Fruit fly (Drosophila melanogaster): Measurements from ENCODE around the gene dtr.

dtr gene

dm6 chr2L:21324438-21324890 lies 36.6 kb upstream of the dtr start (continued):
- TF ChIP-seq Hr51 (GFP tag; optimal IDR thresholded peaks at IDR 0.05) (no peak), CG18764 (GFP tag; optimal IDR thresholded peaks at IDR 0.05) (no peak), Scr (GFP tag; IDR thresholded peaks at IDR 0.05; ENCODE audit: partially characterized antibody) (no peak), CG1233 (GFP tag; optimal IDR thresholded peaks at IDR 0.05) (peak; percentile 11), ssp (GFP tag; IDR thresholded peaks at IDR 0.05) (no peak), Awh (GFP tag; IDR thresholded peaks at IDR 0.05) (no peak), Adf1 (GFP tag; IDR thresholded peaks at IDR 0.05) (peak; percentile 51; the same call in 1 of the 2 replicates), hb (GFP tag; IDR thresholded peaks at IDR 0.05; ENCODE audit: partially characterized antibody) (no peak), wek (GFP tag; optimal IDR thresholded peaks at IDR 0.05) (no peak), CG9609 (GFP tag; optimal IDR thresholded peaks at IDR 0.05) (no peak), row (GFP tag; IDR thresholded peaks at IDR 0.05) (no peak), chn (GFP tag; optimal IDR thresholded peaks at IDR 0.05) (peak; percentile 30), Dip3 (GFP tag; optimal IDR thresholded peaks at IDR 0.05) (no peak), pum (GFP tag; optimal IDR thresholded peaks at IDR 0.05) (no peak), fd64A (GFP tag; optimal IDR thresholded peaks at IDR 0.05) (no peak), CG17568 (GFP tag; optimal IDR thresholded peaks at IDR 0.05) (no peak), stc (GFP tag; IDR thresholded peaks at IDR 0.05) (0 out of 2 replicates have a peak, but pooled peaks have one; percentile 45), Bteb2 (GFP tag; optimal IDR thresholded peaks at IDR 0.05) (no peak), salm (tag; optimal IDR thresholded peaks at IDR 0.05) (no peak), Hmr (GFP tag; optimal IDR thresholded peaks at IDR 0.05) (peak; percentile 42), cg (GFP tag; optimal IDR thresholded peaks at IDR 0.05) (peak; percentile 54), NFAT (GFP tag; IDR thresholded peaks at IDR 0.05) (no peak), CG32532 (GFP tag; IDR thresholded peaks at IDR 0.05) (no peak), CG14710 (tag; optimal IDR thresholded peaks at IDR 0.05) (no peak), PHDP (tag; optimal IDR thresholded peaks at IDR 0.05) (no peak), bab2 (GFP tag; optimal IDR thresholded peaks at IDR 0.05) (no peak), tup (GFP tag; optimal IDR thresholded peaks at IDR 0.05) (no peak), psq (GFP tag; optimal IDR thresholded peaks at IDR 0.05) (no peak), Gug (GFP tag; IDR thresholded peaks at IDR 0.05) (no peak), yki (optimal IDR thresholded peaks at IDR 0.05) (no peak), sna (GFP tag; IDR thresholded peaks at IDR 0.05; ENCODE audit: partially characterized antibody) (no peak), Eip74EF (GFP tag; optimal IDR thresholded peaks at IDR 0.05) (peak in 1 of 2 experiments; percentile 28), CG3847 (GFP tag; IDR thresholded peaks at IDR 0.05) (no peak), CG10462 (GFP tag; optimal IDR thresholded peaks at IDR 0.05) (no peak), Poxn (GFP tag; IDR thresholded peaks at IDR 0.05) (no peak), ab (GFP tag; optimal IDR thresholded peaks at IDR 0.05) (no peak), grau (tag; optimal IDR thresholded peaks at IDR 0.05) (no peak), gcm2 (GFP tag; optimal IDR thresholded peaks at IDR 0.05) (no peak), CG18011 (GFP tag; optimal IDR thresholded peaks at IDR 0.05) (peak; percentile 59), CG2889 (GFP tag; IDR thresholded peaks at IDR 0.05) (no peak), dati (GFP tag; IDR thresholded peaks at IDR 0.05) (no peak), Ravus (GFP tag; IDR thresholded peaks at IDR 0.05) (no peak), kni (GFP tag; optimal IDR thresholded peaks at IDR 0.05) (no peak), CG9437 (GFP tag; optimal IDR thresholded peaks at IDR 0.05) (peak; percentile 36), Dp (GFP tag; optimal IDR thresholded peaks at IDR 0.05) (no peak), tll (GFP tag; optimal IDR thresholded peaks at IDR 0.05) (no peak), hth (optimal IDR thresholded peaks at IDR 0.05) (no peak), Abd-B (GFP tag; optimal IDR thresholded peaks at IDR 0.05) (no peak), Dfd (GFP tag; optimal IDR thresholded peaks at IDR 0.05) (no peak), CkIIα-i1 (GFP tag; IDR thresholded peaks at IDR 0.05) (no peak), phol (tag; optimal IDR thresholded peaks at IDR 0.05) (no peak), CG12299 (tag; optimal IDR thresholded peaks at IDR 0.05) (no peak)
